Worm (Caenorhabditis elegans): ENCODE data around the gene abts-2.

The abts-2 gene

ce11 chrX:11630499-11630898 lies 45.0 kb downstream of the abts-2 start:
- TF ChIP-seq nhr-11 (tag; optimal IDR thresholded peaks at IDR 0.05) (no peak), zag-1 (tag; optimal IDR thresholded peaks at IDR 0.05) (peak; percentile 27), C34F6.9 (tag; optimal IDR thresholded peaks at IDR 0.05) (no peak), fos-1 (tag; optimal IDR thresholded peaks at IDR 0.05) (no peak)

- TF ChIP-seq nhr-6 (tag; optimal IDR thresholded peaks at IDR 0.05) (no peak), ceh-82 (tag; optimal IDR thresholded peaks at IDR 0.05) (no peak), nhr-237 (tag; optimal IDR thresholded peaks at IDR 0.05) (no peak), nhr-23 (tag; optimal IDR thresholded peaks at IDR 0.05) (no peak), ama-1 (optimal IDR thresholded peaks at IDR 0.05) (no peak), lin-13 (GFP tag; optimal IDR thresholded peaks at IDR 0.05) (no peak), nhr-77 (tag; optimal IDR thresholded peaks at IDR 0.05) (no peak), unc-39 (tag; optimal IDR thresholded peaks at IDR 0.05) (no peak), ceh-16 (tag; optimal IDR thresholded peaks at IDR 0.05) (no peak), snpc-4 (tag; optimal IDR thresholded peaks at IDR 0.05) (no peak), lin-39 (tag; optimal IDR thresholded peaks at IDR 0.05) (no peak), zag-1 (tag; optimal IDR thresholded peaks at IDR 0.05) (no peak)
Measured at ce11 chrX:11632107-11632506, 46.6 kb downstream of the abts-2 start, which contains the start of gene sto-6. Gene sto-6, plus strand, starts transcription at chrX:11632407.

ce11 chrX:11633278-11633677 lies 47.8 kb downstream of the abts-2 start:
- TF ChIP-seq ztf-11 (tag; optimal IDR thresholded peaks at IDR 0.05) (no peak), mab-5 (tag; optimal IDR thresholded peaks at IDR 0.05) (no peak), Y55F3AM.14 (GFP tag; optimal IDR thresholded peaks at IDR 0.05) (no peak), nhr-12 (tag; optimal IDR thresholded peaks at IDR 0.05) (no peak), unc-39 (tag; optimal IDR thresholded peaks at IDR 0.05) (no peak), nhr-237 (tag; optimal IDR thresholded peaks at IDR 0.05) (no peak), lsy-2 (tag; optimal IDR thresholded peaks at IDR 0.05) (no peak), egl-27 (tag; optimal IDR thresholded peaks at IDR 0.05) (no peak)

- TF ChIP-seq snpc-4 (tag; optimal IDR thresholded peaks at IDR 0.05) (no peak), mdl-1 (tag; optimal IDR thresholded peaks at IDR 0.05) (no peak), gmeb-1 (tag; optimal IDR thresholded peaks at IDR 0.05) (no peak), mbf-1 (tag; optimal IDR thresholded peaks at IDR 0.05) (no peak), crh-2 (tag; optimal IDR thresholded peaks at IDR 0.05) (no peak), fos-1 (tag; optimal IDR thresholded peaks at IDR 0.05) (no peak), blmp-1 (tag; optimal IDR thresholded peaks at IDR 0.05; ENCODE audit: insufficient read depth) (no peak), sma-3 (GFP tag; optimal IDR thresholded peaks at IDR 0.05) (no peak), sma-9 (GFP tag; optimal IDR thresholded peaks at IDR 0.05) (no peak), sma-9 (tag; optimal IDR thresholded peaks at IDR 0.05) (no peak), R02D3.7 (tag; optimal IDR thresholded peaks at IDR 0.05) (no peak), nhr-10 (tag; optimal IDR thresholded peaks at IDR 0.05) (no peak), C34F6.9 (tag; optimal IDR thresholded peaks at IDR 0.05) (no peak)
Measured at ce11 chrX:11637721-11638120, 52.2 kb downstream of the abts-2 start.

- TF ChIP-seq elt-1 (tag; optimal IDR thresholded peaks at IDR 0.05) (no peak), nhr-237 (tag; optimal IDR thresholded peaks at IDR 0.05) (no peak), ztf-4 (tag; optimal IDR thresholded peaks at IDR 0.05) (no peak), C34F6.9 (tag; optimal IDR thresholded peaks at IDR 0.05) (no peak), unc-62 (GFP tag; optimal IDR thresholded peaks at IDR 0.05) (no peak), nhr-25 (tag; optimal IDR thresholded peaks at IDR 0.05) (no peak), nhr-6 (tag; optimal IDR thresholded peaks at IDR 0.05) (no peak)
Measured at ce11 chrX:11638987-11639386, 53.5 kb downstream of the abts-2 start.
